Worm (Caenorhabditis elegans) whole organism, L2 larva: ENCODE results near the gene srw-134.

Experiments used
- ceh-82 ChIP-seq: fragments of 150-350 bp; optimal IDR thresholded peaks from 2 replicates; lab custom pipeline; 2014; ENCODE audit warnings: missing biosample characterization, missing genetic modification characterization
- elt-1 ChIP-seq: fragments of 150-350 bp; optimal IDR thresholded peaks from 2 replicates; lab custom pipeline; 2014; ENCODE audit warnings: missing biosample characterization, missing genetic modification characterization

ce11 chrV:4160086-4160485, 47.7 kb upstream of the srw-134 start, which contains the start of gene Y45G5AM.5:
- TF ChIP-seq ceh-82 (tag; lab: Kevin White, UChicago) (no peak), elt-1 (tag; lab: Kevin White, UChicago) (no peak)
